Worm (Caenorhabditis elegans) whole organism, L1 larva: ENCODE measurements around the gene gtf-2E2.

ENCODE experiments used
- C04F5.9 ChIP-seq: sonication (generic microtip); optimal IDR thresholded peaks from 2 replicates; lab custom pipeline; 2016; ENCODE audit warnings: missing genetic modification characterization, missing compliant biosample characterization
- C16A3.4 ChIP-seq: fragments of 150-350 bp; optimal IDR thresholded peaks from 2 replicates; lab custom pipeline; 2014; ENCODE audit warnings: missing biosample characterization, missing genetic modification characterization
- F16B12.6 ChIP-seq: fragments of 150-350 bp; optimal IDR thresholded peaks from 2 replicates; lab custom pipeline; 2014; ENCODE audit warnings: missing biosample characterization, missing genetic modification characterization
- aha-1 ChIP-seq: fragments of 150-350 bp; optimal IDR thresholded peaks from 2 replicates; lab custom pipeline; 2014; ENCODE audit warnings: missing biosample characterization, missing genetic modification characterization
- aly-2 ChIP-seq: fragments of 150-350 bp; optimal IDR thresholded peaks from 2 replicates; lab custom pipeline; 2014; ENCODE audit warnings: missing biosample characterization, missing genetic modification characterization
- ama-1 ChIP-seq: fragments of 150-350 bp; optimal IDR thresholded peaks from 2 replicates; lab custom pipeline; 2014
- blmp-1 ChIP-seq: fragments of 150-350 bp; optimal IDR thresholded peaks from 2 replicates; lab custom pipeline; 2014; ENCODE audit warnings: missing biosample characterization, missing genetic modification characterization
- ceh-63 ChIP-seq: fragments of 200-800 bp; sonication (Bioruptor generic); optimal IDR thresholded peaks from 2 replicates; lab custom pipeline; 2018; ENCODE audit warnings: mild to moderate bottlenecking, missing genetic modification characterization, missing compliant biosample characterization
- ceh-82 ChIP-seq, 3 experiments: fragments of 150-350 bp in 1 of 3; sonication (generic microtip) in 2 of 3; optimal IDR thresholded peaks; 2 replicates each; lab custom pipeline; 2014 to 2017; ENCODE audit warnings: missing biosample characterization in 3 of 3, missing genetic modification characterization in 3 of 3
- ceh-88 ChIP-seq: fragments of 200-800 bp; sonication (Bioruptor generic); IDR thresholded peaks from 2 replicates; pipeline ENCODE4 v1.3.6; 2022; ENCODE audit warnings: missing genetic modification characterization, missing compliant biosample characterization
- dpl-1 ChIP-seq, 3 experiments: fragments of 150-350 bp in 2 of 3; sonication (generic microtip) in 1 of 3; optimal IDR thresholded peaks; 2 replicates each; lab custom pipeline; 2014 to 2017; ENCODE audit warnings: missing biosample characterization in 3 of 3, missing genetic modification characterization in 3 of 3, missing genetic modification reagents in 3 of 3
- dsc-1 ChIP-seq: sonication (generic microtip); optimal IDR thresholded peaks from 2 replicates; lab custom pipeline; 2016; ENCODE audit warnings: mild to moderate bottlenecking, missing genetic modification characterization, missing compliant biosample characterization
- efl-1 ChIP-seq, 4 experiments: fragments of 150-350 bp; optimal IDR thresholded peaks in 3 of 4; peaks in 1 of 4; 1 replicate in 1 of 4; 2 replicates in 3 of 4; lab custom pipeline; 2014; ENCODE audit warnings: missing biosample characterization in 2 of 4, missing genetic modification characterization in 2 of 4, missing genetic modification reagents in 2 of 4
- egl-27 ChIP-seq, 2 experiments: fragments of 150-350 bp in 1 of 2; sonication (generic microtip); optimal IDR thresholded peaks; 3 replicates each; lab custom pipeline; 2017 to 2018; ENCODE audit warnings: missing biosample characterization in 2 of 2, missing genetic modification characterization in 2 of 2, missing genetic modification reagents in 2 of 2
- elt-3 ChIP-seq, 6 experiments: fragments of 150-350 bp in 1 of 6; sonication (generic microtip); optimal IDR thresholded peaks; 2 replicates each; lab custom pipeline; 2017 to 2018; ENCODE audit warnings: missing biosample characterization in 6 of 6, missing genetic modification characterization in 6 of 6, inconsistent platforms in 1 of 6
- ets-5 ChIP-seq: fragments of 200-800 bp; sonication (Bioruptor generic); IDR thresholded peaks from 2 replicates; pipeline ENCODE4 v1.3.6; 2022; ENCODE audit warnings: missing genetic modification characterization, missing compliant biosample characterization
- fkh-10 ChIP-seq: sonication (generic microtip); optimal IDR thresholded peaks from 2 replicates; lab custom pipeline; 2017; ENCODE audit warnings: missing biosample characterization, missing genetic modification reagents, missing genetic modification characterization
- fkh-4 ChIP-seq: sonication (generic microtip); optimal IDR thresholded peaks from 2 replicates; lab custom pipeline; 2016; ENCODE audit warnings: missing compliant biosample characterization, missing genetic modification characterization, borderline replicate concordance
- fkh-8 ChIP-seq: sonication (generic microtip); optimal IDR thresholded peaks from 2 replicates; lab custom pipeline; 2016; ENCODE audit warnings: mild to moderate bottlenecking, missing genetic modification characterization, missing compliant biosample characterization
- grh-1 ChIP-seq: fragments of 200-800 bp; sonication (Bioruptor generic); IDR thresholded peaks from 2 replicates; pipeline ENCODE4 v1.3.6; 2022; ENCODE audit warnings: missing genetic modification reagents, missing genetic modification characterization, missing compliant biosample characterization
- irx-1 ChIP-seq: sonication (generic microtip); optimal IDR thresholded peaks from 2 replicates; lab custom pipeline; 2016; ENCODE audit warnings: missing genetic modification characterization, missing compliant biosample characterization
- isw-1 ChIP-seq: fragments of 200-800 bp; sonication (Bioruptor generic); IDR thresholded peaks from 2 replicates; pipeline ENCODE4 v1.3.6; 2022; ENCODE audit warnings: missing genetic modification characterization, missing compliant biosample characterization
- lin-13 ChIP-seq: fragments of 150-350 bp; optimal IDR thresholded peaks from 2 replicates; lab custom pipeline; 2014; ENCODE audit warnings: missing biosample characterization, missing genetic modification reagents, missing genetic modification characterization
- lin-14 ChIP-seq: fragments of 200-800 bp; sonication (Bioruptor generic); optimal IDR thresholded peaks from 2 replicates; lab custom pipeline; 2018; ENCODE audit warnings: mild to moderate bottlenecking, missing genetic modification characterization, moderate library complexity, missing compliant biosample characterization
- lin-15B ChIP-seq: fragments of 150-350 bp; sonication (generic microtip); optimal IDR thresholded peaks from 3 replicates; lab custom pipeline; 2014; ENCODE audit warnings: missing biosample characterization, missing genetic modification characterization
- lin-35 ChIP-seq, 2 experiments: fragments of 150-350 bp; optimal IDR thresholded peaks; 2 replicates each; lab custom pipeline; 2014; ENCODE audit warnings: missing biosample characterization in 2 of 2, missing genetic modification characterization in 2 of 2, missing genetic modification reagents in 2 of 2
- lir-3 ChIP-seq: sonication (generic microtip); optimal IDR thresholded peaks from 2 replicates; lab custom pipeline; 2016; ENCODE audit warnings: mild to moderate bottlenecking, missing genetic modification characterization, moderate library complexity, missing compliant biosample characterization; ENCODE audit not compliant: poor library complexity
- mab-9 ChIP-seq: fragments of 200-800 bp; sonication (Bioruptor generic); IDR thresholded peaks from 2 replicates; pipeline ENCODE4 v1.3.6; 2022; ENCODE audit warnings: missing genetic modification reagents, missing genetic modification characterization, missing compliant biosample characterization
- mef-2 ChIP-seq: fragments of 150-350 bp; optimal IDR thresholded peaks from 2 replicates; lab custom pipeline; 2014; ENCODE audit warnings: missing biosample characterization, missing genetic modification characterization
- mep-1 ChIP-seq: fragments of 150-350 bp; optimal IDR thresholded peaks from 2 replicates; lab custom pipeline; 2014; ENCODE audit warnings: missing biosample characterization, missing genetic modification characterization
- nhr-11 ChIP-seq: fragments of 150-350 bp; optimal IDR thresholded peaks from 2 replicates; lab custom pipeline; 2014; ENCODE audit warnings: missing biosample characterization, missing genetic modification characterization
- nhr-237 ChIP-seq: fragments of 150-350 bp; optimal IDR thresholded peaks from 2 replicates; lab custom pipeline; 2014; ENCODE audit warnings: missing biosample characterization, missing genetic modification characterization
- nhr-28 ChIP-seq: fragments of 150-350 bp; optimal IDR thresholded peaks from 2 replicates; lab custom pipeline; 2014; ENCODE audit warnings: missing biosample characterization, missing genetic modification characterization
- nhr-76 ChIP-seq: sonication (generic microtip); optimal IDR thresholded peaks from 2 replicates; lab custom pipeline; 2017; ENCODE audit warnings: missing biosample characterization, missing genetic modification characterization
- nhr-77 ChIP-seq: fragments of 150-350 bp; optimal IDR thresholded peaks from 2 replicates; lab custom pipeline; 2014; ENCODE audit warnings: missing biosample characterization, missing genetic modification characterization
- nhr-84 ChIP-seq: sonication (generic microtip); optimal IDR thresholded peaks from 2 replicates; lab custom pipeline; 2017; ENCODE audit warnings: missing biosample characterization, missing genetic modification characterization
- nhr-85 ChIP-seq: sonication (generic microtip); peaks from one replicate; lab custom pipeline; 2016; ENCODE audit warnings: missing genetic modification characterization, inconsistent platforms, missing compliant biosample characterization
- pqm-1 ChIP-seq: sonication (generic microtip); optimal IDR thresholded peaks from 3 replicates; lab custom pipeline; 2017; ENCODE audit warnings: missing biosample characterization, missing genetic modification characterization
- rnt-1 ChIP-seq: sonication (generic microtip); optimal IDR thresholded peaks from 2 replicates; lab custom pipeline; 2016; ENCODE audit warnings: mild to moderate bottlenecking, missing genetic modification characterization, moderate library complexity, missing compliant biosample characterization
- skn-1 ChIP-seq: fragments of 150-350 bp; optimal IDR thresholded peaks from 2 replicates; lab custom pipeline; 2014; ENCODE audit warnings: missing biosample characterization, missing genetic modification characterization
- snu-23 ChIP-seq: sonication (generic microtip); optimal IDR thresholded peaks from 2 replicates; lab custom pipeline; 2016; ENCODE audit warnings: missing genetic modification characterization, missing compliant biosample characterization
- sox-4 ChIP-seq: sonication (generic microtip); optimal IDR thresholded peaks from 2 replicates; lab custom pipeline; 2016; ENCODE audit warnings: missing genetic modification characterization, missing compliant biosample characterization
- swsn-7 ChIP-seq: sonication (generic microtip); optimal IDR thresholded peaks from 2 replicates; lab custom pipeline; 2016; ENCODE audit warnings: missing genetic modification characterization, missing compliant biosample characterization
- unc-130 ChIP-seq: fragments of 150-350 bp; optimal IDR thresholded peaks from 2 replicates; lab custom pipeline; 2017; ENCODE audit warnings: missing biosample characterization, missing genetic modification characterization, inconsistent platforms
- unc-62 ChIP-seq: fragments of 150-350 bp; optimal IDR thresholded peaks from 2 replicates; lab custom pipeline; 2014; ENCODE audit warnings: missing biosample characterization, missing genetic modification reagents, missing genetic modification characterization
- unc-86 ChIP-seq: sonication (generic microtip); optimal IDR thresholded peaks from 2 replicates; lab custom pipeline; 2016; ENCODE audit warnings: missing genetic modification characterization, missing compliant biosample characterization
- vab-15 ChIP-seq: sonication (generic microtip); optimal IDR thresholded peaks from 2 replicates; lab custom pipeline; 2017; ENCODE audit warnings: missing genotype, mild to moderate bottlenecking, missing genetic modification characterization, missing compliant biosample characterization
- xbp-1 ChIP-seq: sonication (generic microtip); optimal IDR thresholded peaks from 2 replicates; lab custom pipeline; 2016; ENCODE audit warnings: missing genetic modification characterization, missing compliant biosample characterization
- zag-1 ChIP-seq: fragments of 150-350 bp; optimal IDR thresholded peaks from 2 replicates; lab custom pipeline; 2014; ENCODE audit warnings: missing biosample characterization, missing genetic modification characterization
- zip-4 ChIP-seq: fragments of 200-800 bp; sonication (Bioruptor generic); optimal IDR thresholded peaks from 2 replicates; lab custom pipeline; 2018; ENCODE audit warnings: mild to moderate bottlenecking, missing genetic modification characterization, moderate library complexity, missing compliant biosample characterization
- ztf-11 ChIP-seq, 2 experiments: sonication (generic microtip); optimal IDR thresholded peaks; 2 replicates each; lab custom pipeline; 2016 to 2017; ENCODE audit warnings: missing genetic modification characterization in 2 of 2, missing biosample characterization in 1 of 2, missing compliant biosample characterization in 1 of 2
- ztf-4 ChIP-seq: fragments of 150-350 bp; optimal IDR thresholded peaks from 2 replicates; lab custom pipeline; 2014; ENCODE audit warnings: missing biosample characterization, missing genetic modification characterization

gtf-2E2 gene

ce11 chrII:11545299-11545951 lies 3.1 kb upstream of the gtf-2E2 start, which contains the start of gene dnj-13 (continued):
- TF ChIP-seq zag-1 (tag; lab: Kevin White, UChicago): no peak
- peak; percentile 99 for TF ChIP-seq lin-14 (GFP tag; lab: Kevin White, UChicago)
- TF ChIP-seq swsn-7 (tag; lab: Kevin White, UChicago): peak; percentile 99
- peak; percentile 91 for TF ChIP-seq nhr-77 (tag; lab: Kevin White, UChicago)
- TF ChIP-seq ets-5: no peak
- peak; percentile 78 for TF ChIP-seq nhr-11
- TF ChIP-seq vab-15 (tag; lab: Kevin White, UChicago): peak; percentile 67
- peak; percentile 95 for TF ChIP-seq unc-86 (tag; lab: Kevin White, UChicago)
- peak; percentile 99 for TF ChIP-seq fkh-8 (tag; lab: Kevin White, UChicago)
- peak in 1 of 2 experiments; percentile 88 for TF ChIP-seq ztf-11 (tag; optimal IDR thresholded peaks at IDR 0.05; lab: Kevin White, UChicago)
- TF ChIP-seq ztf-4 (tag; lab: Kevin White, UChicago): peak; percentile 95
- TF ChIP-seq nhr-84 (tag; lab: Kevin White, UChicago): no peak
- peak; percentile 95 for TF ChIP-seq isw-1 (GFP tag; lab: Robert Waterston, UW)
- TF ChIP-seq C04F5.9 (tag; lab: Kevin White, UChicago): peak; percentile 86
- TF ChIP-seq dsc-1 (tag; lab: Kevin White, UChicago): peak; percentile 99
- peak; percentile 87 for TF ChIP-seq blmp-1 (tag; lab: Kevin White, UChicago)
- peak; percentile 84 for TF ChIP-seq lin-15B (tag; lab: Kevin White, UChicago)
- peak; percentile 40 for TF ChIP-seq mef-2 (tag; lab: Kevin White, UChicago)
- peak; percentile 88 for TF ChIP-seq rnt-1 (tag; lab: Kevin White, UChicago)
- TF ChIP-seq nhr-28 (tag; lab: Kevin White, UChicago): no peak
- TF ChIP-seq xbp-1 (tag; lab: Kevin White, UChicago): peak; percentile 96
- peak; percentile 0 for TF ChIP-seq ama-1
- peak; percentile 85 to 89 for TF ChIP-seq lin-35 (GFP tag; optimal IDR thresholded peaks at IDR 0.05; lab: Kevin White, UChicago)
- peak; percentile 92 for TF ChIP-seq nhr-237 (tag; lab: Kevin White, UChicago)
- TF ChIP-seq mab-9 (GFP tag; lab: Robert Waterston, UW): peak; percentile 96
- peak; percentile 98 for TF ChIP-seq mep-1 (tag; lab: Kevin White, UChicago)
- TF ChIP-seq pqm-1 (tag; lab: Kevin White, UChicago): no peak
- peak; percentile 80 for TF ChIP-seq aha-1 (tag; lab: Kevin White, UChicago)
- peak; percentile 83 for TF ChIP-seq sox-4 (tag; lab: Kevin White, UChicago)
- peak; percentile 100 for TF ChIP-seq snu-23 (GFP tag; lab: Kevin White, UChicago)
- TF ChIP-seq aly-2 (tag; lab: Kevin White, UChicago): peak; percentile 74
- TF ChIP-seq nhr-85: peak; percentile 98
- TF ChIP-seq lin-13 (GFP tag; lab: Kevin White, UChicago): peak; percentile 93
- peak; percentile 55 for TF ChIP-seq fkh-4 (tag; lab: Kevin White, UChicago)
- TF ChIP-seq lir-3 (tag; lab: Kevin White, UChicago): peak; percentile 85
- peak; percentile 92 to 97 (median 94) for TF ChIP-seq ceh-82 (tag; optimal IDR thresholded peaks at IDR 0.05; lab: Kevin White, UChicago)
- TF ChIP-seq ceh-88: peak; percentile 92
- peak; percentile 80 to 83 for TF ChIP-seq efl-1 (optimal IDR thresholded peaks at IDR 0.05; lab: Kevin White, UChicago)
- TF ChIP-seq efl-1 (GFP tag; optimal IDR thresholded peaks at IDR 0.05 in 1 of 2; lab: Kevin White, UChicago): peak; percentile 75 to 98
- peak in 3 of 6 experiments; percentile 79 to 93 (median 85) for TF ChIP-seq elt-3 (tag; optimal IDR thresholded peaks at IDR 0.05; lab: Kevin White, UChicago)
- peak; percentile 81 for TF ChIP-seq unc-130 (tag; lab: Kevin White, UChicago)
- peak; percentile 93 for TF ChIP-seq skn-1 (tag; lab: Kevin White, UChicago)
- peak; percentile 74 to 81 (median 79) for TF ChIP-seq dpl-1 (GFP tag; optimal IDR thresholded peaks at IDR 0.05; lab: Kevin White, UChicago)
- TF ChIP-seq egl-27 (tag; optimal IDR thresholded peaks at IDR 0.05; lab: Kevin White, UChicago): no peak
- peak; percentile 93 for TF ChIP-seq irx-1 (tag; lab: Kevin White, UChicago)
- TF ChIP-seq nhr-76: peak; percentile 64
- peak; percentile 95 for TF ChIP-seq grh-1 (GFP tag; lab: Robert Waterston, UW)
- TF ChIP-seq fkh-10 (GFP tag; lab: Kevin White, UChicago): peak; percentile 77
- peak; percentile 27 for TF ChIP-seq F16B12.6 (tag; lab: Kevin White, UChicago)
- peak; percentile 91 for TF ChIP-seq C16A3.4 (tag; lab: Kevin White, UChicago)
- peak; percentile 93 for TF ChIP-seq zip-4
- TF ChIP-seq unc-62: no peak
- TF ChIP-seq ceh-63 (GFP tag; lab: Kevin White, UChicago): no peak
